Fruit fly (Drosophila melanogaster) whole organism, embryonic: ENCODE data around the gene CG12951.
A peak's percentile ranks its signal among the peaks of the same experiment; 100 is the strongest.

Source experiments
- Aef1 ChIP-seq: fragments of 200-800 bp; sonication (Bioruptor generic); IDR thresholded peaks from 3 replicates; pipeline ENCODE4 v1.3.6; 2022; ENCODE audit warnings: missing biosample characterization, missing genetic modification characterization
- Bgb ChIP-seq: fragments of 200-800 bp; sonication (Bioruptor generic); IDR thresholded peaks from 2 replicates; pipeline ENCODE4 v1.3.6; 2022; ENCODE audit warnings: missing biosample characterization, missing genetic modification characterization; ENCODE audit not compliant: partially characterized antibody
- CG11504 ChIP-seq: fragments of 200-800 bp; sonication (Bioruptor generic); optimal IDR thresholded peaks from 3 replicates; lab custom pipeline; 2019; ENCODE audit warnings: missing biosample characterization, mild to moderate bottlenecking, missing genetic modification characterization, moderate library complexity
- CG13894 ChIP-seq: fragments of 200-800 bp; sonication (Bioruptor generic); optimal IDR thresholded peaks from 3 replicates; lab custom pipeline; 2018; ENCODE audit warnings: missing biosample characterization, mild to moderate bottlenecking, missing genetic modification characterization, moderate library complexity
- CG14441 ChIP-seq: fragments of 200-800 bp; sonication (Bioruptor generic); IDR thresholded peaks from 2 replicates; pipeline ENCODE4 v1.3.6; 2022; ENCODE audit warnings: missing biosample characterization, missing genetic modification characterization
- CG16779 ChIP-seq: fragments of 200-800 bp; sonication (Bioruptor generic); IDR thresholded peaks from 2 replicates; pipeline ENCODE4 v1.3.6; 2022; ENCODE audit warnings: missing biosample characterization, missing genetic modification characterization
- CG18619 ChIP-seq: fragments of 200-800 bp; sonication (Bioruptor generic); optimal IDR thresholded peaks from 3 replicates; lab custom pipeline; 2017; ENCODE audit warnings: missing biosample characterization, mild to moderate bottlenecking, missing genetic modification characterization
- CG3726 ChIP-seq: fragments of 200-800 bp; sonication (Bioruptor generic); IDR thresholded peaks from 3 replicates; pipeline ENCODE4, ENCODE4 v1.3.6; 2022; ENCODE audit warnings: missing biosample characterization, missing genetic modification characterization
- CG4730 ChIP-seq: fragments of 200-800 bp; sonication (Bioruptor generic); IDR thresholded peaks from 2 replicates; pipeline ENCODE4 v1.3.6; 2022; ENCODE audit warnings: missing biosample characterization, missing genetic modification characterization
- CG4820 ChIP-seq: fragments of 200-800 bp; sonication (Bioruptor generic); optimal IDR thresholded peaks from 3 replicates; lab custom pipeline; 2016; ENCODE audit warnings: missing biosample characterization, missing genetic modification characterization
- CG4854 ChIP-seq: fragments of 200-800 bp; sonication (Bioruptor generic); optimal IDR thresholded peaks from 2 replicates; lab custom pipeline; 2016; ENCODE audit warnings: missing biosample characterization, missing genetic modification characterization, inconsistent platforms
- CG5180 ChIP-seq: fragments of 200-800 bp; sonication (Bioruptor generic); optimal IDR thresholded peaks from 3 replicates; lab custom pipeline; 2017; ENCODE audit warnings: missing biosample characterization, missing genetic modification characterization, mild to moderate bottlenecking, moderate library complexity, missing genetic modification reagents
- CG6765 ChIP-seq: fragments of 200-800 bp; sonication (Bioruptor generic); optimal IDR thresholded peaks from 3 replicates; lab custom pipeline; 2017; ENCODE audit warnings: missing biosample characterization, mild to moderate bottlenecking, missing genetic modification characterization
- CG7839 ChIP-seq: fragments of 200-800 bp; sonication (Bioruptor generic); optimal IDR thresholded peaks from 3 replicates; lab custom pipeline; 2018; ENCODE audit warnings: missing biosample characterization, mild to moderate bottlenecking, missing genetic modification characterization, moderate library complexity
- CG7987 ChIP-seq: fragments of 200-800 bp; sonication (Bioruptor generic); optimal IDR thresholded peaks from 2 replicates; lab custom pipeline; 2018; ENCODE audit warnings: missing biosample characterization, mild to moderate bottlenecking, missing genetic modification characterization, moderate library complexity
- CG8290 ChIP-seq, 3 experiments: fragments of 200-800 bp; sonication (Bioruptor generic); optimal IDR thresholded peaks; 2 replicates each; lab custom pipeline; 2016 to 2019; ENCODE audit warnings: missing biosample characterization in 3 of 3, missing genetic modification characterization in 3 of 3, mild to moderate bottlenecking in 2 of 3, moderate library complexity in 1 of 3
- Dip3 ChIP-seq: fragments of 200-800 bp; sonication (Bioruptor generic); optimal IDR thresholded peaks from 3 replicates; lab custom pipeline; 2016; ENCODE audit warnings: missing biosample characterization, missing genetic modification characterization
- Doc3 ChIP-seq: fragments of 200-800 bp; sonication (Bioruptor generic); IDR thresholded peaks from 3 replicates; pipeline ENCODE4 v1.3.6; 2022; ENCODE audit warnings: missing biosample characterization, missing genetic modification characterization; ENCODE audit not compliant: partially characterized antibody
- Ets65A ChIP-seq: fragments of 200-800 bp; sonication (Bioruptor generic); peaks from one replicate; lab custom pipeline; 2016; ENCODE audit warnings: missing biosample characterization, missing genetic modification characterization
- Ets97D ChIP-seq: fragments of 200-800 bp; sonication (Bioruptor generic); optimal IDR thresholded peaks from 3 replicates; lab custom pipeline; 2016; ENCODE audit warnings: missing biosample characterization, missing genetic modification characterization
- HLH4C ChIP-seq: fragments of 200-800 bp; sonication (Bioruptor generic); IDR thresholded peaks from 3 replicates; pipeline ENCODE4 v1.3.6; 2022; ENCODE audit warnings: missing biosample characterization, missing genetic modification characterization; ENCODE audit not compliant: partially characterized antibody
- HmgZ ChIP-seq: fragments of 200-800 bp; sonication (Bioruptor generic); optimal IDR thresholded peaks from 2 replicates; lab custom pipeline; 2018; ENCODE audit warnings: missing biosample characterization, mild to moderate bottlenecking, missing genetic modification characterization
- Hmr ChIP-seq: fragments of 200-800 bp; sonication (Bioruptor generic); optimal IDR thresholded peaks from 3 replicates; lab custom pipeline; 2017; ENCODE audit warnings: mild to moderate bottlenecking, missing biosample characterization, missing genetic modification reagents, missing genetic modification characterization
- Hr78 ChIP-seq, 2 experiments: fragments of 200-800 bp in 1 of 2; fragments of >200 bp in 1 of 2; sonication (Bioruptor generic) in 1 of 2; optimal IDR thresholded peaks; 2 replicates each; lab custom pipeline; 2017 to 2019; ENCODE audit warnings: missing biosample characterization in 2 of 2, missing genetic modification characterization in 2 of 2, mild to moderate bottlenecking in 1 of 2, moderate library complexity in 1 of 2
- MTF-1 ChIP-seq: fragments of 200-800 bp; sonication (Bioruptor generic); optimal IDR thresholded peaks from 2 replicates; lab custom pipeline; 2018; ENCODE audit warnings: missing biosample characterization, mild to moderate bottlenecking, missing genetic modification characterization, borderline replicate concordance
- Mes4 ChIP-seq: fragments of 200-800 bp; sonication (Bioruptor generic); optimal IDR thresholded peaks from 2 replicates; lab custom pipeline; 2016; ENCODE audit warnings: missing biosample characterization, missing genetic modification characterization
- Mrtf ChIP-seq: fragments of 200-800 bp; sonication (Bioruptor generic); IDR thresholded peaks from 3 replicates; pipeline ENCODE4 v1.3.6; 2022; ENCODE audit warnings: missing biosample characterization, missing genetic modification characterization
- Neu2 ChIP-seq: fragments of 200-800 bp; sonication (Bioruptor generic); optimal IDR thresholded peaks from 3 replicates; lab custom pipeline; 2016; ENCODE audit warnings: missing biosample characterization, missing genetic modification characterization, borderline replicate concordance
- Oaz ChIP-seq: fragments of 200-800 bp; sonication (Bioruptor generic); IDR thresholded peaks from 2 replicates; pipeline ENCODE4 v1.3.6; 2022; ENCODE audit warnings: missing biosample characterization, missing genetic modification characterization
- Six4 ChIP-seq: fragments of 200-800 bp; sonication (Bioruptor generic); optimal IDR thresholded peaks from 2 replicates; lab custom pipeline; 2016; ENCODE audit warnings: missing biosample characterization, missing genetic modification characterization
- Sry-β ChIP-seq: fragments of 200-800 bp; sonication (Bioruptor generic); optimal IDR thresholded peaks from 2 replicates; lab custom pipeline; 2018; ENCODE audit warnings: missing biosample characterization, mild to moderate bottlenecking, missing genetic modification characterization, moderate library complexity
- caup ChIP-seq: fragments of 200-800 bp; sonication (Bioruptor generic); optimal IDR thresholded peaks from 3 replicates; lab custom pipeline; 2017; ENCODE audit warnings: missing biosample characterization, mild to moderate bottlenecking, missing genetic modification characterization, moderate library complexity; ENCODE audit not compliant: severe bottlenecking
- crol ChIP-seq: fragments of 200-800 bp; sonication (Bioruptor generic); IDR thresholded peaks from 2 replicates; pipeline ENCODE4 v1.3.6; 2022; ENCODE audit warnings: missing biosample characterization, missing genetic modification characterization
- crp ChIP-seq, 2 experiments: fragments of 200-800 bp; sonication (Bioruptor generic); optimal IDR thresholded peaks; 2 replicates in 1 of 2; 3 replicates in 1 of 2; lab custom pipeline; 2017; ENCODE audit warnings: missing biosample characterization in 2 of 2, missing genetic modification characterization in 2 of 2, mild to moderate bottlenecking in 1 of 2, moderate library complexity in 1 of 2
- ftz-f1 ChIP-seq: fragments of 200-800 bp; sonication (Bioruptor generic); optimal IDR thresholded peaks from 2 replicates; lab custom pipeline; 2016; ENCODE audit warnings: missing biosample characterization, missing genetic modification characterization
- gce ChIP-seq: fragments of 200-800 bp; sonication (Bioruptor generic); IDR thresholded peaks from 3 replicates; pipeline ENCODE4 v1.3.6; 2022; ENCODE audit warnings: missing biosample characterization, missing genetic modification characterization
- gcm2 ChIP-seq: fragments of 200-800 bp; sonication (Bioruptor generic); optimal IDR thresholded peaks from 2 replicates; lab custom pipeline; 2016; ENCODE audit warnings: missing biosample characterization, missing genetic modification characterization
- gsb ChIP-seq: fragments of 200-800 bp; sonication (Bioruptor generic); IDR thresholded peaks from 2 replicates; pipeline ENCODE4 v1.3.6; 2022; ENCODE audit warnings: missing biosample characterization, missing genetic modification characterization
- jigr1 ChIP-seq: fragments of 200-800 bp; sonication (Bioruptor generic); IDR thresholded peaks from 3 replicates; pipeline ENCODE4 v1.3.6; 2022; ENCODE audit warnings: missing biosample characterization, missing genetic modification characterization
- jing ChIP-seq: fragments of 200-800 bp; sonication (Bioruptor generic); optimal IDR thresholded peaks from 2 replicates; lab custom pipeline; 2018; ENCODE audit warnings: missing biosample characterization, mild to moderate bottlenecking, missing genetic modification characterization
- kay ChIP-seq: fragments of 200-800 bp; sonication (Bioruptor generic); optimal IDR thresholded peaks from 2 replicates; lab custom pipeline; 2016; ENCODE audit warnings: missing biosample characterization, missing genetic modification characterization
- nom ChIP-seq: fragments of 200-800 bp; sonication (Bioruptor generic); optimal IDR thresholded peaks from 2 replicates; lab custom pipeline; 2017; ENCODE audit warnings: missing biosample characterization, missing genetic modification characterization, mild to moderate bottlenecking, moderate library complexity, missing genetic modification reagents
- pfk ChIP-seq: fragments of 200-800 bp; sonication (Bioruptor generic); optimal IDR thresholded peaks from 2 replicates; lab custom pipeline; 2018; ENCODE audit warnings: missing biosample characterization, mild to moderate bottlenecking, missing genetic modification characterization, moderate library complexity
- sc ChIP-seq, 3 experiments: fragments of >200 bp in 2 of 3; fragments of 200-800 bp in 1 of 3; sonication (Bioruptor generic) in 1 of 3; optimal IDR thresholded peaks; 2 replicates in 2 of 3; 3 replicates in 1 of 3; lab custom pipeline; 2017; ENCODE audit warnings: mild to moderate bottlenecking in 1 of 3, missing biosample characterization in 1 of 3, missing genetic modification characterization in 1 of 3, missing genetic modification reagents in 1 of 3
- scrt ChIP-seq: fragments of 200-800 bp; sonication (Bioruptor generic); optimal IDR thresholded peaks from 2 replicates; lab custom pipeline; 2018; ENCODE audit warnings: missing biosample characterization, mild to moderate bottlenecking, missing genetic modification characterization, moderate library complexity
- sd ChIP-seq: fragments of 200-800 bp; sonication (Bioruptor generic); optimal IDR thresholded peaks from 3 replicates; lab custom pipeline; 2018; ENCODE audit warnings: missing biosample characterization, mild to moderate bottlenecking, missing genetic modification characterization, moderate library complexity
- shn ChIP-seq: fragments of 200-800 bp; sonication (Bioruptor generic); optimal IDR thresholded peaks from 3 replicates; lab custom pipeline; 2016; ENCODE audit warnings: missing biosample characterization, missing genetic modification characterization
- yki ChIP-seq: fragments of >200 bp; optimal IDR thresholded peaks from 3 replicates; lab custom pipeline; 2018
- zf30C ChIP-seq: fragments of 200-800 bp; sonication (Bioruptor generic); optimal IDR thresholded peaks from 3 replicates; lab custom pipeline; 2018; ENCODE audit warnings: missing biosample characterization, mild to moderate bottlenecking, missing genetic modification characterization

CG12951 gene

DNA sequence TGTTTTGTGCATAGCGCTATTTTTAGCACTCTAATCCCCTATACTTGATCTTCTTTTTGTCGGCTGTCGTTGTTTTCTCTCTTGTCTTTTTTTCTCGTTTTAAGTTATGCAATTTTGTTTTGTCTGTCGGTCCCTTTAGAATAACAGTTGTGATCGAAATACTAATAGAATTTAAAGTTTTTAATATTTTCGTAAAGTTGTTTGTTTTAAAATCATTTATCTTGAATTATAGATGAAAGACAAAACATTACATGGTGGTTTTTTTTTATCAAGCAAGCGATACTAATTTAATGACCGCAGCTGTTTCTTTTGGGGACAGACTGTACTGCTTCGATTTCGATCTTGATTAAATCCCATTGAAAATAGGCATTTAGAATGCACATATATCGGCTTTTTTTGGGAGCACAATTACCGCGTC is 14.7 kb upstream of the CG12951 start (continued):
- TF ChIP-seq crp (GFP tag; optimal IDR thresholded peaks at IDR 0.05; lab: Kevin White, UChicago) (no peak), CG16779 (GFP tag; lab: Robert Waterston, UW) (no peak), scrt (no peak), pfk (GFP tag; lab: Kevin White, UChicago) (no peak), Doc3 (GFP tag; lab: Robert Waterston, UW) (no peak), CG7839 (tag; lab: Kevin White, UChicago) (peak; percentile 54), shn (GFP tag; lab: Kevin White, UChicago) (no peak), Mrtf (GFP tag; lab: Robert Waterston, UW) (no peak), CG4854 (GFP tag; lab: Kevin White, UChicago) (no peak), CG13894 (tag; lab: Kevin White, UChicago) (no peak), jigr1 (GFP tag; lab: Robert Waterston, UW) (no peak), CG4820 (GFP tag; lab: Kevin White, UChicago) (peak; percentile 33), gcm2 (no peak), Neu2 (GFP tag; lab: Kevin White, UChicago) (no peak), ftz-f1 (no peak), sc (optimal IDR thresholded peaks at IDR 0.05; lab: Kevin White, UChicago) (no peak), sc (GFP tag; optimal IDR thresholded peaks at IDR 0.05; lab: Kevin White, UChicago) (no peak), Mes4 (peak; percentile 13), CG8290 (GFP tag; optimal IDR thresholded peaks at IDR 0.05; lab: Kevin White, UChicago) (no peak), CG8290 (tag; optimal IDR thresholded peaks at IDR 0.05; lab: Kevin White, UChicago) (no peak), yki (lab: Kevin White, UChicago) (no peak), CG4730 (GFP tag; lab: Robert Waterston, UW) (no peak), caup (no peak), CG14441 (GFP tag; lab: Robert Waterston, UW) (no peak), kay (GFP tag; lab: Kevin White, UChicago) (no peak), jing (GFP tag; lab: Kevin White, UChicago) (no peak), MTF-1 (no peak)

DNA sequence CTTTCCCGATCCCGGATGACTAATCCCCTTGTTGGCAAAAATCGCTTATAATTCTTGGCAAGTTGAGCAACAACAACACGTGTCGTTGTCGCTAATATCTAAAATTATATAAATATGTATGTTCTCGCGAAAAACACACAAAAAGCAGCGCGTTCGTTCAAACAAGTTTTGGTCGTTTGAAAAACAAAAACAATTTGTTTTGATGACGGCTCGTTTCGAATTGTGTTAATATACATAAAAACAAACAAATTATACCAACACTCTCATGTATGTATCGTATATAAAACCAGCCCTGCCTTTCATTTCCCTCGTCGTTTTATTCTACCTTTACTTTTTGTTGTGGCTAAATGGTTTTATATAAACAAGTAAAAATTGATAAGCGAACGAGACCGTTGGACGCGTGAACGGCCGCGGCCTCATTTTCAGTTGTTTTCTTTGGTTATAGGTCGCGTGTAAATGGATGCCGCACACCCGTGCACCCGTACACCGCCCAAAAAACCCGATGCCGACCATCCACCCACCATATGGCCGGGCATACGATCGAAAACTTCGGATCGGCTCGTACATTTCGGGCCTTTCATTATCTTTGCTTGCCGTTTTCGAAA is 14.2 kb upstream of the CG12951 start:
- no peak for TF ChIP-seq CG5180
- TF ChIP-seq Bgb (GFP tag; lab: Robert Waterston, UW), result no peak
- no peak for TF ChIP-seq Ets97D
- no peak for TF ChIP-seq gsb (GFP tag; lab: Robert Waterston, UW)
- TF ChIP-seq CG3726 (GFP tag; lab: Robert Waterston, UW), result no peak
- peak; percentile 72; the same call in 1 of the 2 replicates for TF ChIP-seq crol (GFP tag; lab: Robert Waterston, UW)
- TF ChIP-seq Hr78 (GFP tag; optimal IDR thresholded peaks at IDR 0.05; lab: Kevin White, UChicago), result peak in 1 of 2 experiments; percentile 55
- TF ChIP-seq Hmr (GFP tag; lab: Kevin White, UChicago), result no peak
- no peak for TF ChIP-seq Six4 (GFP tag; lab: Kevin White, UChicago)
- TF ChIP-seq nom (GFP tag; lab: Kevin White, UChicago), result peak; percentile 28
- TF ChIP-seq gce, result no peak
- no peak for TF ChIP-seq Sry-β (GFP tag; lab: Kevin White, UChicago)
- no peak for TF ChIP-seq Aef1 (GFP tag; lab: Robert Waterston, UW)
- no peak for TF ChIP-seq Oaz
- no peak for TF ChIP-seq CG6765
- peak; percentile 79 for TF ChIP-seq zf30C (GFP tag; lab: Kevin White, UChicago)
- TF ChIP-seq CG7987 (GFP tag; lab: Kevin White, UChicago), result no peak
- no peak for TF ChIP-seq CG18619 (GFP tag; lab: Kevin White, UChicago)
- TF ChIP-seq Ets65A, result no peak
- no peak for TF ChIP-seq HmgZ (tag; lab: Kevin White, UChicago)
- no peak for TF ChIP-seq CG11504 (tag; lab: Kevin White, UChicago)
- peak; percentile 64 for TF ChIP-seq ftz-f1
- TF ChIP-seq Dip3, result no peak
- TF ChIP-seq yki (lab: Kevin White, UChicago), result no peak
- no peak for TF ChIP-seq HLH4C
- peak; percentile 31 for TF ChIP-seq sd (tag; lab: Kevin White, UChicago)
- no peak for TF ChIP-seq CG16779 (GFP tag; lab: Robert Waterston, UW)
